Fruit fly (Drosophila melanogaster) whole organism, embryonic: ENCODE results near the gene Pcif1.

ENCODE experiments used
- Ada2b ChIP-seq: fragments of 200-800 bp; sonication (Bioruptor generic); IDR thresholded peaks from 2 replicates; pipeline ENCODE4 v1.3.6; 2022; ENCODE audit warnings: missing biosample characterization, missing genetic modification characterization
- B-H2 ChIP-seq: fragments of 200-800 bp; sonication (Bioruptor generic); optimal IDR thresholded peaks from 2 replicates; lab custom pipeline; 2018; ENCODE audit warnings: missing biosample characterization, mild to moderate bottlenecking, missing genetic modification characterization
- BEAF-32 ChIP-seq: fragments of 200-800 bp; sonication (Bioruptor generic); optimal IDR thresholded peaks from 3 replicates; lab custom pipeline; 2017; ENCODE audit warnings: missing biosample characterization, missing genetic modification characterization, mild to moderate bottlenecking, moderate library complexity, missing genetic modification reagents
- C15 ChIP-seq: fragments of 200-800 bp; sonication (Bioruptor generic); IDR thresholded peaks from 3 replicates; pipeline ENCODE4 v1.3.6; 2022; ENCODE audit warnings: missing biosample characterization, missing genetic modification characterization
- CG11085 ChIP-seq: fragments of 200-800 bp; sonication (Bioruptor generic); IDR thresholded peaks from 2 replicates; pipeline ENCODE4 v1.3.6; 2022; ENCODE audit warnings: missing biosample characterization, missing genetic modification characterization
- CG11695 ChIP-seq: fragments of 200-800 bp; sonication (Bioruptor generic); IDR thresholded peaks from 3 replicates; pipeline ENCODE4 v1.3.6; 2022; ENCODE audit warnings: missing biosample characterization, missing genetic modification characterization
- CG12104 ChIP-seq: fragments of 200-800 bp; sonication (Bioruptor generic); optimal IDR thresholded peaks from 3 replicates; lab custom pipeline; 2016; ENCODE audit warnings: missing biosample characterization, missing genetic modification characterization
- CG12155 ChIP-seq: fragments of 200-800 bp; sonication (Bioruptor generic); optimal IDR thresholded peaks from 3 replicates; lab custom pipeline; 2016; ENCODE audit warnings: missing biosample characterization, missing genetic modification characterization
- CG13123 ChIP-seq: fragments of 200-800 bp; sonication (Bioruptor generic); optimal IDR thresholded peaks from 2 replicates; lab custom pipeline; 2016; ENCODE audit warnings: missing biosample characterization, missing genetic modification characterization
- CG1529 ChIP-seq: fragments of 200-800 bp; sonication (Bioruptor generic); optimal IDR thresholded peaks from 3 replicates; lab custom pipeline; 2018; ENCODE audit warnings: missing biosample characterization, missing genetic modification characterization
- CG15479 ChIP-seq: fragments of 200-800 bp; sonication (Bioruptor generic); optimal IDR thresholded peaks from 3 replicates; lab custom pipeline; 2019; ENCODE audit warnings: missing biosample characterization, mild to moderate bottlenecking, missing genetic modification characterization, moderate library complexity
- CG15601 ChIP-seq: fragments of 200-800 bp; sonication (Bioruptor generic); optimal IDR thresholded peaks from 3 replicates; lab custom pipeline; 2019; ENCODE audit warnings: missing biosample characterization, mild to moderate bottlenecking, missing genetic modification characterization, moderate library complexity
- CG18599 ChIP-seq: fragments of 200-800 bp; sonication (Bioruptor generic); optimal IDR thresholded peaks from 3 replicates; lab custom pipeline; 2017; ENCODE audit warnings: missing biosample characterization, missing genetic modification characterization, mild to moderate bottlenecking, moderate library complexity, missing genetic modification reagents
- CG31224 ChIP-seq: fragments of 200-800 bp; sonication (Bioruptor generic); IDR thresholded peaks from 2 replicates; pipeline ENCODE4 v1.3.6; 2022; ENCODE audit warnings: missing biosample characterization, missing genetic modification characterization
- CG3281 ChIP-seq: fragments of 200-800 bp; sonication (Bioruptor generic); optimal IDR thresholded peaks from 3 replicates; lab custom pipeline; 2017; ENCODE audit warnings: missing biosample characterization, mild to moderate bottlenecking, missing genetic modification characterization
- CG34376 ChIP-seq: fragments of 200-800 bp; sonication (Bioruptor generic); optimal IDR thresholded peaks from 2 replicates; lab custom pipeline; 2018; ENCODE audit warnings: missing biosample characterization, mild to moderate bottlenecking, missing genetic modification characterization
- CG34422 ChIP-seq: fragments of 200-800 bp; sonication (Bioruptor generic); IDR thresholded peaks from 3 replicates; pipeline ENCODE4 v1.3.6; 2022; ENCODE audit warnings: missing biosample characterization, missing genetic modification characterization
- CG3726 ChIP-seq: fragments of 200-800 bp; sonication (Bioruptor generic); IDR thresholded peaks from 3 replicates; pipeline ENCODE4, ENCODE4 v1.3.6; 2022; ENCODE audit warnings: missing biosample characterization, missing genetic modification characterization
- CG42726 ChIP-seq: fragments of 200-800 bp; sonication (Bioruptor generic); IDR thresholded peaks from 2 replicates; pipeline ENCODE4 v1.3.6; 2022; ENCODE audit warnings: missing biosample characterization, missing genetic modification characterization; ENCODE audit not compliant: partially characterized antibody
- CG5953 ChIP-seq: fragments of 200-800 bp; sonication (Bioruptor generic); IDR thresholded peaks from 2 replicates; pipeline ENCODE4 v1.3.6; 2022; ENCODE audit warnings: missing biosample characterization, missing genetic modification characterization
- CG6791 ChIP-seq: fragments of 200-800 bp; sonication (Bioruptor generic); IDR thresholded peaks from 3 replicates; pipeline ENCODE4 v1.3.6; 2022; ENCODE audit warnings: missing biosample characterization, missing genetic modification characterization; ENCODE audit not compliant: partially characterized antibody
- CG7372 ChIP-seq: fragments of 200-800 bp; sonication (Bioruptor generic); IDR thresholded peaks from 2 replicates; pipeline ENCODE4 v1.3.6; 2022; ENCODE audit warnings: missing biosample characterization, missing genetic modification characterization
- CG8290 ChIP-seq, 3 experiments: fragments of 200-800 bp; sonication (Bioruptor generic); optimal IDR thresholded peaks; 2 replicates each; lab custom pipeline; 2016 to 2019; ENCODE audit warnings: missing biosample characterization in 3 of 3, missing genetic modification characterization in 3 of 3, mild to moderate bottlenecking in 2 of 3, moderate library complexity in 1 of 3
- CG8478 ChIP-seq: fragments of >200 bp; optimal IDR thresholded peaks from 2 replicates; lab custom pipeline; 2018
- CG9437 ChIP-seq: fragments of 200-800 bp; sonication (Bioruptor generic); optimal IDR thresholded peaks from 2 replicates; lab custom pipeline; 2018; ENCODE audit warnings: missing biosample characterization, mild to moderate bottlenecking, missing genetic modification characterization
- CG9609 ChIP-seq: fragments of 200-800 bp; sonication (Bioruptor generic); optimal IDR thresholded peaks from 3 replicates; lab custom pipeline; 2016; ENCODE audit warnings: missing biosample characterization, missing genetic modification characterization
- Dref ChIP-seq: fragments of 200-800 bp; sonication (Bioruptor generic); IDR thresholded peaks from 2 replicates; pipeline ENCODE4 v1.3.6; 2022; ENCODE audit warnings: missing biosample characterization, missing genetic modification characterization
- Hey ChIP-seq: fragments of 200-800 bp; sonication (Bioruptor generic); optimal IDR thresholded peaks from 3 replicates; lab custom pipeline; 2018; ENCODE audit warnings: missing biosample characterization, mild to moderate bottlenecking, missing genetic modification characterization
- Hr39 ChIP-seq: fragments of >200 bp; optimal IDR thresholded peaks from 2 replicates; lab custom pipeline; 2017
- MBD-R2 ChIP-seq: fragments of 200-800 bp; sonication (Bioruptor generic); IDR thresholded peaks from 2 replicates; pipeline ENCODE4 v1.3.6; 2022; ENCODE audit warnings: missing biosample characterization, missing genetic modification characterization
- Meics ChIP-seq: fragments of 200-800 bp; sonication (Bioruptor generic); optimal IDR thresholded peaks from 2 replicates; lab custom pipeline; 2017; ENCODE audit warnings: missing biosample characterization, mild to moderate bottlenecking, missing genetic modification characterization
- Nf-YA ChIP-seq: fragments of 200-800 bp; sonication (Bioruptor generic); IDR thresholded peaks from 2 replicates; pipeline ENCODE4 v1.3.6; 2022; ENCODE audit warnings: missing biosample characterization, missing genetic modification characterization
- Oli ChIP-seq: fragments of 200-800 bp; sonication (Bioruptor generic); optimal IDR thresholded peaks from 2 replicates; lab custom pipeline; 2018; ENCODE audit warnings: missing biosample characterization, mild to moderate bottlenecking, missing genetic modification characterization, moderate library complexity
- PHDP ChIP-seq: fragments of 200-800 bp; sonication (Bioruptor generic); optimal IDR thresholded peaks from 3 replicates; lab custom pipeline; 2018; ENCODE audit warnings: missing biosample characterization, mild to moderate bottlenecking, missing genetic modification characterization, moderate library complexity
- Ptx1 ChIP-seq: fragments of 200-800 bp; sonication (Bioruptor generic); IDR thresholded peaks from 2 replicates; pipeline ENCODE4 v1.3.6; 2022; ENCODE audit warnings: missing biosample characterization, missing genetic modification characterization
- Tbp ChIP-seq: fragments of >200 bp; optimal IDR thresholded peaks from 2 replicates; lab custom pipeline; 2018; ENCODE audit warnings: missing biosample characterization, missing genetic modification characterization
- ac ChIP-seq: fragments of 200-800 bp; sonication (Bioruptor generic); optimal IDR thresholded peaks from 3 replicates; lab custom pipeline; 2017; ENCODE audit warnings: missing biosample characterization, mild to moderate bottlenecking, missing genetic modification characterization
- crc ChIP-seq: fragments of 200-800 bp; sonication (Bioruptor generic); optimal IDR thresholded peaks from 2 replicates; lab custom pipeline; 2016; ENCODE audit warnings: missing biosample characterization, missing genetic modification characterization
- dimm ChIP-seq: fragments of 200-800 bp; sonication (Bioruptor generic); IDR thresholded peaks from 2 replicates; pipeline ENCODE4 v1.3.6; 2022; ENCODE audit warnings: missing biosample characterization, missing genetic modification characterization
- fd64A ChIP-seq: fragments of 200-800 bp; sonication (Bioruptor generic); optimal IDR thresholded peaks from 3 replicates; lab custom pipeline; 2018; ENCODE audit warnings: missing biosample characterization, mild to moderate bottlenecking, missing genetic modification characterization
- gt ChIP-seq: fragments of 200-800 bp; sonication (Bioruptor generic); IDR thresholded peaks from 2 replicates; pipeline ENCODE4 v1.3.6; 2022; ENCODE audit warnings: missing biosample characterization, missing genetic modification characterization
- ham ChIP-seq: fragments of 200-800 bp; sonication (Bioruptor generic); IDR thresholded peaks from 2 replicates; pipeline ENCODE4 v1.3.6; 2022; ENCODE audit warnings: missing biosample characterization, missing genetic modification characterization
- hth ChIP-seq: fragments of >200 bp; optimal IDR thresholded peaks from 2 replicates; lab custom pipeline; 2017; ENCODE audit warnings: inconsistent platforms
- mam ChIP-seq: fragments of 200-800 bp; sonication (Bioruptor generic); optimal IDR thresholded peaks from 3 replicates; lab custom pipeline; 2016; ENCODE audit warnings: missing biosample characterization, missing genetic modification characterization
- nmo ChIP-seq: fragments of 200-800 bp; sonication (Bioruptor generic); optimal IDR thresholded peaks from 2 replicates; lab custom pipeline; 2018; ENCODE audit warnings: missing biosample characterization, mild to moderate bottlenecking, missing genetic modification characterization, moderate library complexity
- shn ChIP-seq: fragments of 200-800 bp; sonication (Bioruptor generic); optimal IDR thresholded peaks from 3 replicates; lab custom pipeline; 2016; ENCODE audit warnings: missing biosample characterization, missing genetic modification characterization
- sob ChIP-seq: fragments of 200-800 bp; sonication (Bioruptor generic); IDR thresholded peaks from 2 replicates; pipeline ENCODE4 v1.3.6; 2022; ENCODE audit warnings: missing biosample characterization, missing genetic modification characterization
- tgo ChIP-seq: fragments of 200-800 bp; sonication (Bioruptor generic); IDR thresholded peaks from 3 replicates; pipeline ENCODE4 v1.3.6; 2022; ENCODE audit warnings: missing biosample characterization, missing genetic modification characterization
- tin ChIP-seq: fragments of 200-800 bp; sonication (Bioruptor generic); optimal IDR thresholded peaks from 3 replicates; lab custom pipeline; 2016; ENCODE audit warnings: missing biosample characterization, missing genetic modification characterization
- zf30C ChIP-seq: fragments of 200-800 bp; sonication (Bioruptor generic); optimal IDR thresholded peaks from 3 replicates; lab custom pipeline; 2018; ENCODE audit warnings: missing biosample characterization, mild to moderate bottlenecking, missing genetic modification characterization
- zfh1 ChIP-seq: fragments of 200-800 bp; sonication (Bioruptor generic); IDR thresholded peaks from 3 replicates; pipeline ENCODE4 v1.3.6; 2022; ENCODE audit warnings: missing biosample characterization, missing genetic modification characterization

The Pcif1 gene

DNA sequence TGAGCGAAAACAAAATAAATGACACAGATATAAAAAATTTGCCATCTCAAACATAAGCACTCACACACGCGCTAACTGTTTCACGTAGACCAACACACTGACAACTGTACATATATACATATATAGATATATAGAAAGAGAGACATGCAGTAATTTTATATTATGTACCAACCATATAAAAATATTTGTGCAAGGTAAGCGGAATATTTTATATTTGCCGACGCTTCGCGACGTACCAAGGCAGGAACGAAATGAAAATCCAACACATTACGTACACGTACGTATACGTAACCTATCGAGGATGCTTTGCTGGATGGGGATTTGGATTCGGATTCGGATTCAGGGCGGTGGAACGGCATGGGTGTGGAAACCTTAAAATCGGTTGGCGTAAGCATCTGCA, 37.4 kb downstream of the Pcif1 start:
- TF ChIP-seq CG7372 (GFP tag; lab: Robert Waterston, UW) (0 out of 2 replicates have a peak, but pooled peaks have one; percentile 30), Hey (tag; lab: Kevin White, UChicago) (no peak), CG9437 (peak; percentile 46)

DNA sequence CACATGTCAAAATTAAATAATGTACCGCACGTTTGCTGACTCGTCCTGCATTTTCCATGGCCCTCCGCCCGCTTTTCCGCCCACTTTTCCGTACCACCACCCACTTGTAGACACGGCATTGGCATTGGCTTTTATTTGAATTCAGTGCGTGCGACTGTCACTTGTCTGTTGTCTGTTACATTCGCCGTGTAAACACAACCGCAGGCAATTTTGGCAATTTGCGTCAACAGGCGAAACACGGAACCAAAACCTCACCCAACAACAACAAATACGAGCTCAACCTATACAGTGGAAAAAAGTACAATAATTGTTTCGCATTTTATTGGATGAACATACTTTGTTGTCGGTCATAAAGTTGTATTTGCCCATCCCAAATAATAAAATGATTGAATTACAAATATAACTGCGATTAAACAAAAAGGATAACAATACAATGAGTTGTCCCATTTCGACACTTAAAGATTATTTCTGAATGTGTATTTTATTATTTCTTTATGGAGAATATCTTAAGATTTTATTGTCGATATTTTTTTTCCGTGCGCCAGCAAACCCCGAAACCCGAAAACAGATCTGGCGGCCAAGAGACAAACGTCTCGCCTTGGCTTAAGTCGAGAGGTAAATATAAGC, 38.6 kb downstream of the Pcif1 start:
- no peak for TF ChIP-seq BEAF-32 (GFP tag; lab: Kevin White, UChicago)
- TF ChIP-seq nmo: peak; percentile 7
- TF ChIP-seq CG34422 (GFP tag; lab: Robert Waterston, UW): no peak
- TF ChIP-seq CG3281 (GFP tag; lab: Kevin White, UChicago): peak; percentile 42
- no peak for TF ChIP-seq Hr39 (lab: Kevin White, UChicago)
- no peak for TF ChIP-seq CG42726 (GFP tag; lab: Robert Waterston, UW)
- peak; percentile 55 for TF ChIP-seq CG18599
- TF ChIP-seq CG11695 (GFP tag; lab: Robert Waterston, UW): no peak
- no peak for TF ChIP-seq ham (GFP tag; lab: Robert Waterston, UW)
- TF ChIP-seq CG3726 (GFP tag; lab: Robert Waterston, UW): no peak
- no peak for TF ChIP-seq tin (GFP tag; lab: Kevin White, UChicago)
- no peak for TF ChIP-seq zf30C (GFP tag; lab: Kevin White, UChicago)
- no peak for TF ChIP-seq CG9609
- no peak for TF ChIP-seq fd64A (GFP tag; lab: Kevin White, UChicago)
- TF ChIP-seq Hey (tag; lab: Kevin White, UChicago): no peak
- TF ChIP-seq Oli: peak; percentile 33
- TF ChIP-seq shn (GFP tag; lab: Kevin White, UChicago): no peak
- TF ChIP-seq hth (lab: Kevin White, UChicago): no peak
- TF ChIP-seq CG8290 (GFP tag; optimal IDR thresholded peaks at IDR 0.05; lab: Kevin White, UChicago): no peak
- TF ChIP-seq CG8290 (tag; optimal IDR thresholded peaks at IDR 0.05; lab: Kevin White, UChicago): no peak
- TF ChIP-seq CG13123: no peak
- no peak for TF ChIP-seq CG12104
- no peak for TF ChIP-seq MBD-R2
- peak; percentile 41 for TF ChIP-seq PHDP (tag; lab: Kevin White, UChicago)
- no peak for TF ChIP-seq B-H2 (GFP tag; lab: Kevin White, UChicago)
- TF ChIP-seq CG15601 (tag; lab: Kevin White, UChicago): no peak
- no peak for TF ChIP-seq CG34376 (GFP tag; lab: Kevin White, UChicago)
- no peak for TF ChIP-seq dimm (GFP tag; lab: Robert Waterston, UW)
- TF ChIP-seq mam (GFP tag; lab: Kevin White, UChicago): peak; percentile 10
- no peak for TF ChIP-seq CG31224 (GFP tag; lab: Robert Waterston, UW)
- TF ChIP-seq Ptx1 (GFP tag; lab: Robert Waterston, UW): no peak
- no peak for TF ChIP-seq CG8478 (lab: Kevin White, UChicago)
- TF ChIP-seq ac (GFP tag; lab: Kevin White, UChicago): no peak
- TF ChIP-seq CG1529 (GFP tag; lab: Kevin White, UChicago): no peak
- no peak for TF ChIP-seq Ada2b (GFP tag; lab: Robert Waterston, UW)
- no peak for TF ChIP-seq CG12155 (GFP tag; lab: Kevin White, UChicago)
- TF ChIP-seq CG11085 (GFP tag; lab: Robert Waterston, UW): no peak
- no peak for TF ChIP-seq gt (GFP tag; lab: Robert Waterston, UW)
- TF ChIP-seq Nf-YA (GFP tag; lab: Robert Waterston, UW): no peak
- TF ChIP-seq CG15479 (GFP tag; lab: Kevin White, UChicago): no peak
- no peak for TF ChIP-seq crc (GFP tag; lab: Kevin White, UChicago)
- no peak for TF ChIP-seq C15 (GFP tag; lab: Robert Waterston, UW)
- no peak for TF ChIP-seq sob
- no peak for TF ChIP-seq Dref (GFP tag; lab: Robert Waterston, UW)
- TF ChIP-seq CG5953 (GFP tag; lab: Robert Waterston, UW): no peak
- TF ChIP-seq Meics: peak; percentile 45
- TF ChIP-seq Tbp (GFP tag; lab: Kevin White, UChicago): no peak
- no peak for TF ChIP-seq CG6791 (GFP tag; lab: Robert Waterston, UW)
- no peak for TF ChIP-seq zfh1 (GFP tag; lab: Robert Waterston, UW)
- TF ChIP-seq tgo: no peak
